Fruit fly (Drosophila melanogaster): Measurements from ENCODE around the gene CG6978.

CG6978 gene

DNA sequence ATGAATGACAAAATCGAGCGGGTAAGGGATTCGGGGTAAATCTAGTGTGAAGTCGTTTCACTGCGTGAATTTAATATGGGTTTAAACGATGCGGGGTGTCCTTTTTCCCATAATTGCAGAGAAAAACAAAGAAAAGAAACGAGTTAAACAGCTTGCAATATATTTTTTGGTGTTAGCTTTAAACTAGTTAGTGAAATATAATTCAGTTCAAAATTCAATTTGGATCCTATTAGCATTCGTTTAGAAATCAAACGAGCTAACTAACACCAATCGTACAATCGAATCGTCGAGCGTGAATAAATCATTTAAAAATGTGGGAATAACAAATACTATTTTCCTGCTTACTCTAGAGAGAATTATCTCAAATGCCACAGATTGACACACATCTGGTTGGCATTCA lies at the start of gene CG6978:
Gene CG6978, plus strand, starts transcription at position 301 of the 400 bp plus-strand sequence.
- TF ChIP-seq CG17801 (GFP tag; optimal IDR thresholded peaks at IDR 0.05; ENCODE audit: partially characterized antibody), result no peak

DNA sequence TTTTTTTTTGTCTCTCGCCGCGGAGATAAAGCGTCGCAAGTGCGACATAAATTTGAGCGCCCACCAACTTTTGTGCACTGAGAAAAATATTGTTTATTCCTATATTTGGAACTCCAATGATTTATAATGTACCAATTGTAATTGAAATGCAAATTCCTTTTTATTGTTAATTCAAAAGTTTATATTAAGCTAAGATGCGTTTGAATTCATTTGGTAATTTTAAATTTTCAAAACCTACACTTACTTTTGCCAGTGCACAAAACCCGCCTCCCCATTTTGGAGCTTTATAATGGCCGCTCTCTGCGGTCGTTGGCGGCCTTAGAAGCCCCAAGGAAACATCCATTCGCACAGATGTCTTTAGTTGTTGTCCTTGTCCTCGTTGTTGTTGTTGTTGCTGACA lies 21.6 kb upstream of the CG6978 start:
- TF ChIP-seq CG17801 (GFP tag; optimal IDR thresholded peaks at IDR 0.05; ENCODE audit: partially characterized antibody), result no peak

DNA sequence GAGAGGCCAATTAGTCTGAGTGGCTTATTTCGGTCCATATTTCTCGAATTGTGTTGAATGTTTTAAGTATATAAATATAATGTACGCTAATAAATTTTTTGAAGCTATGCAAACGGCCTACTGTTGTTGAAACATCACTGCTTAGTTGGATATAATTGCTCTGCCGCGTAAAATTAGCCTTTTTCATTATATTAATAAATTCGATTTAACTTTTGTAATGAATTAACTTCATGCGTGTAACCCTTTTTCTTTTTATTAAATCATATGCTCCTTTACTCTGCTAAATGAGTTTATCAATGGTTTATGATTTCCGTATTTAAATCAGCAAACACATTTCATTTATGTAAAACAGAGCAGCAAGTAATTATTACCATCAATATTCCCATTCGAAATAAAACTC lies 13.8 kb upstream of the CG6978 start, which contains the start of gene CG15472:
Gene CG15472, minus strand, starts transcription at position 101 of the 400 bp plus-strand sequence.
- no peak for TF ChIP-seq CG17801 (GFP tag; optimal IDR thresholded peaks at IDR 0.05; ENCODE audit: partially characterized antibody)

DNA sequence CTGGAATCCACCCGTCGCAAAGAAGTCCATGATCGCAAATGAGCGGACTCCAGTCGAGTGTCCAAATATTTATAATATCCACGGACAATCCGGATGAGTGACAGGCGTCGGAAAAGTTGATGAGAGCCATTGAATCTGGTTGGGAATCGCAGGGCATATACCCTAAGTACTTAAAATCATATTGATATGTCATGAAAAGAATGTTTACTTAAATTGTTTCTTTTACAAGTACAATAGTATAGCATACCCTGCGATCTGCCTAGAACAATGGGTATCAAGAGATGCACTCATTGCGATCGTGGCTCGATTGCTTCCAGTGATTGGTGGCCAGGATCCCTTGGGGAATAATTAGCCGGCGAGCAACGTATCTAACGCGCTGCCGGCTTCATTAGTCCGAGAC lies 12.4 kb upstream of the CG6978 start, which contains the start of gene Klf15:
Gene Klf15, minus strand, starts transcription at position 101 of the 400 bp plus-strand sequence.
- no peak for TF ChIP-seq CG17801 (GFP tag; optimal IDR thresholded peaks at IDR 0.05; ENCODE audit: partially characterized antibody)

DNA sequence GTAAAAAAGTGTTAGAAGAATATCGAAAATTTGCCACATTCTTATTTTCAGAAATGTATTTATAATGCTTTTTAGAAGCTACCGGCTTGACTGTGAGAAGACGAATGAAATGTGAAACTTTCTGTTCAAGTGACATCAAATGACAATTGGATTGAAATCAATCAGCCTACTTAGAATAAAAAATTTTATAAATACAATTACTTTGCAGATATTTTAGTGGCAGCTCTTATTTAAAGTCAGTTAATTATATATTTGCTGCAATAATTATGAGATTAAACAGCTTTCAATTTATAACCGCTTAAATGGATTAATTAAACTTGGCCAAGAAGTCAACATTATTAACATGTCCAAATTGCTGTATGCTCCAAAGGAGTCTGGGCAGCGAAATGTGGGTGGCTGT lies 6.6 kb upstream of the CG6978 start, which contains the start of gene CG2871:
Gene CG2871, minus strand, starts transcription at position 101 of the 400 bp plus-strand sequence.
- TF ChIP-seq CG17801 (GFP tag; optimal IDR thresholded peaks at IDR 0.05; ENCODE audit: partially characterized antibody), result no peak

DNA sequence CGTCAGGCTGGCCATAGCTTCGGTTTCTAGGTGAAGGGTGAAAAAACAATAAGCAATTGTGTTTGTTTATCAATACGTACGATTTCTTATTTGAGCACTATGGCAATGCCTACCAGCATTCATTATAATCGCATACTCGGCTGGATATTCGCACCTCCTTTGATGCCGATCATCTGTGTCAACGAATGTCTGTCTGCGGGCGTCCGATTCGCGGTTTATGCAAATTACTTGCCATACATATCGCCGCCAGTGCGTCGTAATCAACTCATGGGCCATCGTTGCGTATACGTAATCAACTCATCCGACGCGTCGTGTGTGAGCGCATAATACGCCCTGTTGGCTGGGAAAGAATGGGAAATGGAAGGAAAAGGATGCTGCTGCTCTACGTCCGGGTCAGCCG lies 1.2 kb upstream of the CG6978 start, which contains the start of gene CG15471:
Gene CG15471, minus strand, starts transcription at position 101 of the 400 bp plus-strand sequence.
- no peak for TF ChIP-seq CG17801 (GFP tag; optimal IDR thresholded peaks at IDR 0.05; ENCODE audit: partially characterized antibody)

DNA sequence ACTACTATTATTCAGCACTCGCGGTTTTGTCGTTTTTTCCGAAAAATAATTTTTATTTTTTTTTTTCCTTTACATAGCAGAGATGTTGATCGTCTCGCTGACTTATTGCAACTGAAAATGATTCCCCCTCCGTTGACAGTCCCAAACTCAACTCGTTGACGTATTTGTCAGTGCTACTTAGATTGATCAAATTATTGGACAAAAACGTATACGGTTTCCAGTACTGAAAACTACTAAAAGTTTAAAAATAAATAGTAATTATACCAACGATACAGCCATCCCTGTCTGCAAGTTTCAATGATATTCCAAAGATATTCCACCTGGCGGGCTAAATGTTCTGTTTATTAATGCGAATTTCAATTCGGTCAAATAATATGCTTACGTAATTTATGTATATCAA lies 20.9 kb downstream of the CG6978 start, which contains the start of gene CG2861:
Gene CG2861, minus strand, starts transcription at position 101 of the 400 bp plus-strand sequence.
- TF ChIP-seq CG17801 (GFP tag; optimal IDR thresholded peaks at IDR 0.05; ENCODE audit: partially characterized antibody), result no peak

DNA sequence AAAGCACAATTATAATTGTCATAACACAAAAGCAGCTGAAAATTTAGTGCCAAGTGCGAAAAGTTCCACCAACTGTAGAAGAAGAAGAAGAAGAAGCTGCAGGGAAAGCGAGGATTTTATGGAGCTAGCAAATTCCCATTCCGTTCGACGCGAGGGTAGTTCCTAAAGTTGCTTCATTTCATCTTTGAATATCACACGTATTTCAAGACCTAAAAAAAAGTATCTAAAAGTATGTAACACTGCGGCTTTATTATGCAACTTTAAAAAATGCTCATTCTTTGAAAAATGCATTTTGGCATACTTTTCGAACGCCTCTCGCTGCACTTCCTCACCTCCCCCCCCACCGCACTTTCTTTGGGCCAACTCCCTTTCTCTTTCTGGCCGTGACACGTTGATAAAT lies 24.0 kb downstream of the CG6978 start:
- no peak for TF ChIP-seq CG17801 (GFP tag; optimal IDR thresholded peaks at IDR 0.05; ENCODE audit: partially characterized antibody)

DNA sequence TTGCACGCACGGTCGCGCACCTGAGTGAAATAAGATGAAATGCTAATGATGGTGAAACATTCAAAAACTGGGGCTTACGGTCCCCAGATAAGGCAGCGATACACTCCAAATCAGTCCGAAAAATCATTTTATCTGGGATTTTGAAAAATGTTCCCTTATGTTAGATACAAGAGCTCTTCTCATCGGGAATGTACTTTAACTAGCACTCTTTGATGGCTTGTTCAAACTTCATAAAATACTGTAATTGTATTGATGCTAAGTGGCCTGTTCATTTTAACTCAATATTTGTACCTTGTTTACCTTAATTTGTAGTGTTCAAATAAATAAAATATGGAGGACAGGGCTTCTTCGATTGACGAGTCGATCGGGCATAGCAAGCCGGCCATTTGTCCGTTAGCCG lies 41.8 kb downstream of the CG6978 start, which contains the start of gene CG12682:
Gene CG12682, plus strand, starts transcription at position 301 of the 400 bp plus-strand sequence.
- no peak for TF ChIP-seq CG17801 (GFP tag; optimal IDR thresholded peaks at IDR 0.05; ENCODE audit: partially characterized antibody)

Measured in ovary, adult (tissue).